Worm (Caenorhabditis elegans) whole organism, young adult: ENCODE data around the gene nstp-3.

Source experiments
- B0336.3 ChIP-seq: fragments of 200-800 bp; sonication (Bioruptor generic); IDR thresholded peaks from 2 replicates; pipeline ENCODE4 v1.3.6; 2022; ENCODE audit warnings: missing genetic modification characterization, missing compliant biosample characterization
- K12H6.12 ChIP-seq: fragments of 200-800 bp; sonication (Bioruptor generic); optimal IDR thresholded peaks from 2 replicates; lab custom pipeline; 2018; ENCODE audit warnings: mild to moderate bottlenecking, missing genetic modification characterization, missing compliant biosample characterization
- ceh-100 ChIP-seq: fragments of 200-800 bp; sonication (Bioruptor generic); IDR thresholded peaks from 2 replicates; pipeline ENCODE4 v1.3.6; 2022; ENCODE audit warnings: missing genetic modification reagents, missing genetic modification characterization, missing compliant biosample characterization
- ceh-91 ChIP-seq: fragments of 200-800 bp; sonication (Bioruptor generic); IDR thresholded peaks from 2 replicates; pipeline ENCODE4 v1.3.6; 2022; ENCODE audit warnings: missing genetic modification reagents, missing genetic modification characterization, missing compliant biosample characterization
- hlh-26 ChIP-seq: fragments of 200-800 bp; sonication (Bioruptor generic); conservative IDR thresholded peaks from 2 replicates; pipeline ENCODE4 v1.3.6; 2022; ENCODE audit warnings: missing genetic modification reagents, missing genetic modification characterization, missing compliant biosample characterization
- sdz-38 ChIP-seq: sonication (generic microtip); optimal IDR thresholded peaks from 2 replicates; lab custom pipeline; 2016; ENCODE audit warnings: missing genotype, missing genetic modification characterization, missing compliant biosample characterization
- snpc-1.3 ChIP-seq: sonication (generic microtip); optimal IDR thresholded peaks from 2 replicates; lab custom pipeline; 2017; ENCODE audit warnings: missing genetic modification characterization, mild to moderate bottlenecking, missing compliant biosample characterization, antibody characterized with exemption, moderate library complexity, missing genotype, missing genetic modification reagents; ENCODE audit not compliant: insufficient read depth
- snpc-4 ChIP-seq, 5 experiments: fragments of 150-350 bp in 1 of 5; sonication (generic microtip) in 4 of 5; optimal IDR thresholded peaks; 2 replicates each; lab custom pipeline; 2014 to 2018; ENCODE audit warnings: missing genetic modification characterization in 5 of 5, missing biosample characterization in 3 of 5, antibody characterized with exemption in 2 of 5, mild to moderate bottlenecking in 2 of 5, missing compliant biosample characterization in 2 of 5, missing genotype in 2 of 5, moderate library complexity in 2 of 5, missing genetic modification reagents in 1 of 5
- somi-1 ChIP-seq: fragments of 200-800 bp; sonication (Bioruptor generic); optimal IDR thresholded peaks from 2 replicates; lab custom pipeline; 2018; ENCODE audit warnings: mild to moderate bottlenecking, missing genetic modification characterization, missing compliant biosample characterization
- unc-62 ChIP-seq: fragments of 150-350 bp; optimal IDR thresholded peaks from 2 replicates; lab custom pipeline; 2014; ENCODE audit warnings: missing biosample characterization, missing genetic modification reagents, missing genetic modification characterization

- TF ChIP-seq K12H6.12 (no peak), somi-1 (no peak), snpc-1.3 (tag; lab: Kevin White, UChicago) (no peak), B0336.3 (GFP tag; lab: Robert Waterston, UW) (no peak), snpc-4 (GFP tag; optimal IDR thresholded peaks at IDR 0.05; lab: Kevin White, UChicago) (no peak), snpc-4 (tag; optimal IDR thresholded peaks at IDR 0.05; lab: Kevin White, UChicago) (no peak), ceh-100 (GFP tag; lab: Robert Waterston, UW) (no peak), hlh-26 (no peak), sdz-38 (tag; lab: Kevin White, UChicago) (no peak), unc-62 (GFP tag; lab: Kevin White, UChicago) (no peak), ceh-91 (no peak)
These were observed 51.8 kb downstream of the nstp-3 start for ce11 chrV:5746237-5746636.
